Worm (Caenorhabditis elegans) whole organism, midembryonic: ENCODE results near the gene Y70G10A.3.

Experiments
- T22C8.4 ChIP-seq: fragments of 200-800 bp; sonication (Bioruptor generic); IDR thresholded peaks from 2 replicates; pipeline ENCODE4 v1.3.6; 2022; ENCODE audit warnings: missing genetic modification characterization, missing compliant biosample characterization
- cog-1 ChIP-seq: sonication (generic microtip); optimal IDR thresholded peaks from 2 replicates; lab custom pipeline; 2016; ENCODE audit warnings: missing genetic modification characterization, missing compliant biosample characterization
- flt-1 ChIP-seq: fragments of 200-800 bp; sonication (Bioruptor generic); IDR thresholded peaks from 2 replicates; pipeline ENCODE4 v1.3.6; 2022; ENCODE audit warnings: missing genetic modification characterization, missing compliant biosample characterization
- klf-2 ChIP-seq: fragments of 200-800 bp; sonication (Bioruptor generic); conservative IDR thresholded peaks from 2 replicates; pipeline ENCODE4 v1.3.6; 2022; ENCODE audit warnings: missing genetic modification reagents, missing genetic modification characterization, missing compliant biosample characterization
- med-1 ChIP-seq: sonication (generic microtip); optimal IDR thresholded peaks from 2 replicates; lab custom pipeline; 2017; ENCODE audit warnings: missing genetic modification characterization, mild to moderate bottlenecking, missing compliant biosample characterization, antibody characterized with exemption, missing genetic modification reagents; ENCODE audit not compliant: insufficient read depth
- ref-1 ChIP-seq: fragments of 200-800 bp; sonication (Bioruptor generic); conservative IDR thresholded peaks from 2 replicates; pipeline ENCODE4 v1.3.6; 2022; ENCODE audit warnings: missing genetic modification reagents, missing genetic modification characterization, missing compliant biosample characterization
- tab-1 ChIP-seq: fragments of 200-800 bp; sonication (Bioruptor generic); IDR thresholded peaks from 2 replicates; pipeline ENCODE4 v1.3.6; 2022; ENCODE audit warnings: missing genetic modification characterization, missing compliant biosample characterization
- ztf-23 ChIP-seq: fragments of 200-800 bp; sonication (Bioruptor generic); IDR thresholded peaks from 2 replicates; pipeline ENCODE4 v1.3.6; 2022; ENCODE audit warnings: missing genetic modification reagents, missing genetic modification characterization, missing compliant biosample characterization
- ztf-29 ChIP-seq: fragments of 200-800 bp; sonication (Bioruptor generic); IDR thresholded peaks from 2 replicates; pipeline ENCODE4 v1.3.6; 2022; ENCODE audit warnings: missing genetic modification reagents, missing genetic modification characterization, missing compliant biosample characterization

Y70G10A.3 gene

DNA sequence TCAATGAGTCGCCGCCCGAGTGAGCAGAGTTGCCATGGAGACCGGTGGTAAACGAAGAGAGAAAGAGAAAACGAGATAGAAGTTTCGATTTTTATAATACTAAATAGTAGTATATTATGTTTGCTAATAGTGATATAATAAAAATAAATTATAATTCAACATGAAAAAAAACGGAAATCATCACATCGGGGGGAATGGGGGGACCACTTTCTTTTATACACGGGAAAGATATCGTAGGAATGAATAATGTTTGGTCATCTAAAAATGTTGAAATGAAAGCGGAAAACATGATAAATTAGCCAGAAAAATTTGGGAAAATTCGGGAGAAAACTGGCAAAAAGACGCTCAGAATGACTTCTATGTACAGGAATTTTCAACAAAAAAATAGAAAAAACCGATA, 22.8 kb downstream of the Y70G10A.3 start, which contains the start of gene bbs-5:
TSS of gene bbs-5 (minus strand) at position 101 of the 400 bp plus-strand sequence.
- TF ChIP-seq ztf-29 (GFP tag; lab: Robert Waterston, UW) = no peak
- TF ChIP-seq med-1 (GFP tag; lab: Kevin White, UChicago) = no peak
- no peak for TF ChIP-seq T22C8.4
- TF ChIP-seq tab-1 = no peak
- TF ChIP-seq ref-1 (GFP tag; lab: Robert Waterston, UW) = no peak
- TF ChIP-seq ztf-23 (GFP tag; lab: Robert Waterston, UW) = no peak
- no peak for TF ChIP-seq cog-1 (tag; lab: Kevin White, UChicago)
- TF ChIP-seq flt-1 = no peak

DNA sequence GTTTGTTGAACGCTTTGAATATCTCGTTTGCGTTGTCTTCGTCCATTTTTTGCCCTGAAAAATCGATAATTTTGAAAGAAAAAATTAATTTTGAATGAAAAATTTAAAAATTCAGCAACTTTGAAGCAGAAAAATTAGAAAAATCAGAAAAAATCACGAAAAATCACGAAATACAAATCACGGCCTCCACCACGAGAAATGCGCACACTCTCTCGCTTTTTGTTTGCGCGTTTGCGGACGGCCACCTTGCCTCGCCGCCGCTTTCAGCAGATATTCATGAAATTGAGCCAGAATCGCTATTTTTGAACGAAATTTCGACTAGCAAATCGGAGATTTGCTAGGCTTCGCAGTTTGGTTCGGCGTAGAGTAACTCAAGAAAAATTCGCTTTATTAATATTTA, 27.9 kb downstream of the Y70G10A.3 start, which contains the start of gene inpp-4B:
TSS of gene inpp-4B (minus strand) at position 54 of the 400 bp plus-strand sequence.
- 0 out of 2 replicates have a peak, but pooled peaks have one; percentile 11 for TF ChIP-seq T22C8.4

DNA sequence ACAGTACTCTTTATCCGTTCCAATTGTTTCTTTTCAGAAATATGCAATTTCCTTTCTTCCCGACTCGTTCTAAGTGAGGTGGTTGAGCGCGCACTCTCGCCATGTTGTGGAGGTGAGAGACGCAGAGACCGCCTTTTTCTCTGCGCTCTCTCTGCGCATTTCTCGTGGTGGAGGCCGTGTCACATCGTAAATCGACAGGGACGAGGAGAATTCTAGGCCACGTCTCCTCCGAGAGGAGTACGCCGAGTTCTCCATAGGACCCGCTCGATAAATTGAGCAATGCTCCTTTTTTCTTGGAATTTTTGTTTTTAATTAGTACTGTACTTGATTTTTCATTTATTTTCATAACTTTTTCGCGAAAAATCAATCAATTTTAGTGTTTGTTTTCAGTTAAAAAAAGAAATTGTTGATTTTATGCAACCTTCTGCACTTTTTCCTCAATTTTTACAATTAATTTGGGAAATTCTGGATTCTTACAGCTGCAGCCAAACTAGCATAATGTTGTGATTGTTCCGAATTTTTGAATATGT, 31.9 kb downstream of the Y70G10A.3 start, which contains the start of gene cnk-1:
TSS of gene cnk-1 (plus strand) at position 480 of the 530 bp plus-strand sequence.
- TF ChIP-seq ref-1 (GFP tag; lab: Robert Waterston, UW) (peak; percentile 54; the same call in 1 of the 2 replicates), med-1 (GFP tag; lab: Kevin White, UChicago) (no peak), T22C8.4 (peak; percentile 21; the same call in 1 of the 2 replicates), klf-2 (GFP tag; lab: Robert Waterston, UW) (peak; percentile 86), cog-1 (tag; lab: Kevin White, UChicago) (no peak), flt-1 (peak; percentile 85), ztf-23 (GFP tag; lab: Robert Waterston, UW) (peak; percentile 91), ztf-29 (GFP tag; lab: Robert Waterston, UW) (peak; percentile 15; the same call in 1 of the 2 replicates), tab-1 (0 out of 2 replicates have a peak, but pooled peaks have one; percentile 19)

DNA sequence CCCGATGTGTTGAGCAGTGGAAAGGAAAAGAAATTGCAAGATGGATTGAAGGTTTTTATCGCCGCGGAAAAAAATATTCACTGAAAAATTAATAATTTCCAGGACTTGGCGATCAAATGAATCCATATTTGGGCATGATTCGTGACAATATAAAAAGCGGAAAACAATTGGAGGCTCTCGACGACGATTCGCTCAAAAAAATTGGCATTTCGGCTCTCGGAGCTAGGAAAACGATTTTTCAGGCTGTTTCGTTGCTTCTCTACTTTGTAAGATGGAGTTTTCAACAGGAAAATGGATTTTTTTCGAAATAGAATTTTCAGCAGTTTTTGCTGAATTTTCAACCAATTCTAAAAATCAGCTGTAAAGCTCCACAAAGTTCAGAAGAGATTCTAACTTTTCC, 32.9 kb downstream of the Y70G10A.3 start:
- TF ChIP-seq flt-1 (no peak), ztf-23 (GFP tag; lab: Robert Waterston, UW) (no peak), cog-1 (tag; lab: Kevin White, UChicago) (no peak), klf-2 (GFP tag; lab: Robert Waterston, UW) (no peak), med-1 (GFP tag; lab: Kevin White, UChicago) (no peak), tab-1 (no peak), T22C8.4 (no peak), ztf-29 (GFP tag; lab: Robert Waterston, UW) (no peak), ref-1 (GFP tag; lab: Robert Waterston, UW) (no peak)

DNA sequence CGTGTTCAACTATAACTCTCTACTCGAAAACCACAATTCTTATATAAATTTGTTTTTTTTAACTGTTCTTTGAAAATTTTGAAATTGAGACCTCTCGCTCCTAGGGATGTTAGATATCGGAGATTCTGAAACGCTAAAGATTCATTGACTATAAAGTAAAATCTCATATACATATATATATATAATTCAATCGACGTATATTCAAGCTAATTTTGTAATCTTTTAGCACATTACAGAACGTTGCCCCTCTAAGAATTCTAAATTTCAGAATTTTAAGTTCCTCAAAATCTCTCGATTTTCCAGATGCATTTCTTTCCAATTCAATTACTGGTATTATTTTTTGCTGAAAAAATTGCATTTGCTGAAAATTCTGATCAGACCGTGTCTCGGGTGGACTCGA, 39.9 kb downstream of the Y70G10A.3 start, which contains the start of gene pad-2:
TSS of gene pad-2 (plus strand) at position 301 of the 400 bp plus-strand sequence.
- TF ChIP-seq T22C8.4 = no peak
- no peak for TF ChIP-seq cog-1 (tag; lab: Kevin White, UChicago)
- no peak for TF ChIP-seq med-1 (GFP tag; lab: Kevin White, UChicago)
- no peak for TF ChIP-seq tab-1
- no peak for TF ChIP-seq ztf-23 (GFP tag; lab: Robert Waterston, UW)
- no peak for TF ChIP-seq klf-2 (GFP tag; lab: Robert Waterston, UW)
- no peak for TF ChIP-seq ztf-29 (GFP tag; lab: Robert Waterston, UW)
- TF ChIP-seq ref-1 (GFP tag; lab: Robert Waterston, UW) = no peak
- no peak for TF ChIP-seq flt-1

DNA sequence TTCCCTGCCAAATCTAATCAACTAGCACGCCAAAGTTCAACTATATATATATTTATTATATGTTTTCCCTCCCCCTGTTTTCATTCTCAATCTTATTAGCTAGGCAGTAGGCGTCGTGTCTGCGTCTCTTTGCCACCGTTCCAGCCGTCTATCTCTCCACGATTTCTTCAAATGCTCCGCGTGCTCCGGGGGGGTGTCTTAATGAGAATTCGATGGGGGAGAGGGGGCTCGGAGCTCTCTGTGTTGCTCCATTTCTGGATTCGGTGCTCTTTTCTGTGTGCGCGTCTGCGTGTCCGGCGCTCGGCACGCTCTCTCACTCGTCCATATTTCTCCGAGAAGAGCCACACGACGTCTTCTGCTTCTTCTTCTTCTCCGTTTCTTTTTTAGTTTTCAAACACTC, 45.3 kb downstream of the Y70G10A.3 start:
- no peak for TF ChIP-seq klf-2 (GFP tag; lab: Robert Waterston, UW)
- TF ChIP-seq cog-1 (tag; lab: Kevin White, UChicago) = peak; percentile 37

DNA sequence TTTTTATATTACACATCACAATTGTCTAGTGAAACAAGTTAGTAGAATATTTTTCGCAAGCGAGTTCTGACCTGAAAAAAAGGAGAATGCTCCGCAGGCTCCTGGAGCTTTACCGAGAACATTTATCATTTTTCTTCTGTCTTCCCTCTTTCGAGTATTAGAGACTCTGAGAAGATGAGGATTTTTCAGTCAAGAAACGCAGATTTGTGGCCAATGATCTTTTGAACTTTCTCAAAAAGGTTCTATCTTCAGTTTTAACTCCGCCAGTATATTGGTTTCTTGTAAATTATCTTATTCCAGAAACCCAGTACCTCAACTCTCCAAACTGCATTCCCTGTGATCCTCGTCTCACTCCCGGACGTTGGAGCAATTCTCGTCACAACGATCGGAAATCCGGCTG, 46.7 kb downstream of the Y70G10A.3 start, which contains the start of gene K10G9.2:
TSS of gene K10G9.2 (plus strand) at position 301 of the 400 bp plus-strand sequence.
- TF ChIP-seq tab-1 = no peak
- TF ChIP-seq cog-1 (tag; lab: Kevin White, UChicago) = no peak
- TF ChIP-seq ref-1 (GFP tag; lab: Robert Waterston, UW) = no peak
- no peak for TF ChIP-seq T22C8.4
- TF ChIP-seq ztf-23 (GFP tag; lab: Robert Waterston, UW) = no peak
- no peak for TF ChIP-seq med-1 (GFP tag; lab: Kevin White, UChicago)
- TF ChIP-seq klf-2 (GFP tag; lab: Robert Waterston, UW) = no peak
- no peak for TF ChIP-seq flt-1

DNA sequence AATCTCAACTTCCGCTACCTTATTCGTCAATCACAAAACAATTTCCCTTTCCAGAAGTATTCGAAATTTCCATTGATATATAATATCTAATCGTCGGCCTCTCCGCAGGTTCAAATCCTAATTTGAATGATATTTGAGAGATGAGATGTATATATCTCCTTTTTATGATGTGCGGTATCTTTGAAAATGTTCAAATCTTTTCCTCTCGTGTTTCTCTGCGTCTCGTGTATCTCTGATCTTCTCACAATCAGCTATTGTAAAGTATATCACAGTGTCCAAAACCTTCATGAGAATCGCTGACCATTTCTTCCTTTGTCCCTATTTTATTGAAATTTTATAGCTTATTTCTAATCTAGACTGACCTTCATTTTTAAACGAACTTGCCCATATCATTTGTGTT, 50.9 kb downstream of the Y70G10A.3 start:
- TF ChIP-seq tab-1 = no peak
- no peak for TF ChIP-seq flt-1
- no peak for TF ChIP-seq klf-2 (GFP tag; lab: Robert Waterston, UW)
- TF ChIP-seq ref-1 (GFP tag; lab: Robert Waterston, UW) = no peak
- TF ChIP-seq T22C8.4 = no peak
- no peak for TF ChIP-seq med-1 (GFP tag; lab: Kevin White, UChicago)
- TF ChIP-seq ztf-29 (GFP tag; lab: Robert Waterston, UW) = no peak
- no peak for TF ChIP-seq ztf-23 (GFP tag; lab: Robert Waterston, UW)
- no peak for TF ChIP-seq cog-1 (tag; lab: Kevin White, UChicago)

DNA sequence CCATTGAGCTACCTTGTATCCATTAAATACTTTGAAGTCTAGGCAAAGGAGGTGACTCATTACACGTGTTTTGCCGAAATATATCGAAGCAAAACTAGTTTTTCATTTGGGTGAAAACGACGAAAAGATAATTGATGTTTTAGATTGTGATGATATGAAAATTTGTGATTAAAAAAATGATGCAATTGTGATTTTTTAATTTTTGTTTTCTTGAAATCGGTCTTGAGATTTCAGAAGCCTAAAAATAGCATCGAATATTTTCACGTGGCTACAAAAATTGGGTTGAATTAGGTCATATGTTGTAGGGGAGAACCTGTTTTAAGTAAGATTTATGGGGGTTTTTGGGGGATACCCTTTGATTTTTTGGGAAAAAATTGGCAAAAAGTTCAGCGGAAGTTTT, 51.6 kb downstream of the Y70G10A.3 start:
- TF ChIP-seq klf-2 (GFP tag; lab: Robert Waterston, UW) (no peak), ref-1 (GFP tag; lab: Robert Waterston, UW) (no peak), ztf-23 (GFP tag; lab: Robert Waterston, UW) (no peak), cog-1 (tag; lab: Kevin White, UChicago) (no peak), tab-1 (no peak), T22C8.4 (no peak)

ce11 chrIII:10293362-10293761, 54.5 kb downstream of the Y70G10A.3 start:
- TF ChIP-seq cog-1 (tag; lab: Kevin White, UChicago) (no peak), ref-1 (GFP tag; lab: Robert Waterston, UW) (no peak), klf-2 (GFP tag; lab: Robert Waterston, UW) (no peak), med-1 (GFP tag; lab: Kevin White, UChicago) (no peak), tab-1 (no peak), ztf-29 (GFP tag; lab: Robert Waterston, UW) (no peak), flt-1 (no peak), T22C8.4 (no peak), ztf-23 (GFP tag; lab: Robert Waterston, UW) (no peak)
